Fruit fly (Drosophila melanogaster): ENCODE results near the gene sesB.

The sesB gene

DNA sequence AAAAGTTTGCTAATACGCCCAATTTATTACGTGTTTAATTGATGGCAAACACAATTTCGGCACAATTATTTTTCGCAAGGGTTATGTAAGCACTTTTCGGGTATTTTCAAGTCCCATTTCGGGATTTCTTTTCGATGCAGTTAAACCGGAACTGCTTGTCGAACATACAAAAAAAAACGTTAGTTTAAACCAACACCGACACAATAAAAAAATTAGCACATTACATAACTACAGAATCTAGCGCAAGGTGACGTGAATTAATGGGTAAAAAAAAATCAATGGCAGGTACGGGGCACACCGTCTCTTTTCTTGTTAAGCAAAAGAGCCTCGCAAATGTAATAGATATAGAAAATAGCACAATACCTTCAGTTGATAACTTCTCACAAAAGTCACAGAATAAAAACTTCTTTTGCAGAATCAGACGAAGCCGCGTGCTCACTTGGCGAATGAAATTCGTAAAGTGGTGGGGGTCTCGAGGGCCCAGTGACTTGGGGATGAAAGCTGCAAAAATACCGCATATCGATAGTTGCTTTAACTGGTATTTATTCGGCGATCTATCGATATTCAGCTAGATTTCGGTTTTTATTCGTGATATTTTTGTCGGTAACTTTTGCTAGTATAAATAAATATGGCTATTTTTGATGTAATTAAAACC is at the start of gene sesB, which contains the start of gene Ant2:
TSS of gene sesB (minus strand) at position 516 of the 655 bp plus-strand sequence.
TSS of gene Ant2 (minus strand) at position 465 of the 655 bp plus-strand sequence.
- no peak for TF ChIP-seq CG17801 (GFP tag; optimal IDR thresholded peaks at IDR 0.05; ENCODE audit: partially characterized antibody)

DNA sequence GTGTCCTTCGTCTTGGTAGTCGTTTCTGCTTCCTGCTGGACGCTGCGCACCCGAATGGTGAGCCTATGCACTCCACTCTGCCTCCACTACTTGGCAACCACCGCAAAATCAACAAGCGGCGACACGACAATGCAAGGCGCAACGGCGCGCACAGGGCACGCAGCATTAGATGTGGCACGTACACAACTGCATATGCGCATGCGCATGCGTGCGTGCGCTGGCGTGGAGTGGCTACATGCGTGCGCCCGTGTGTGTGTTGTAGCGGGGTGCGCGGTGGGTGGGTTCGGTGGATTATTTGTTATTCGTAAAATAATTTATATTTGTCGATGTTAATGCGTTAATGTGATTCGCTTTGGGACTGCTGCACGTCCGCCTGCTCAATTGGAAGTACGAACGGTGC is 48.9 kb upstream of the sesB start:
- no peak for TF ChIP-seq CG17801 (GFP tag; optimal IDR thresholded peaks at IDR 0.05; ENCODE audit: partially characterized antibody)

DNA sequence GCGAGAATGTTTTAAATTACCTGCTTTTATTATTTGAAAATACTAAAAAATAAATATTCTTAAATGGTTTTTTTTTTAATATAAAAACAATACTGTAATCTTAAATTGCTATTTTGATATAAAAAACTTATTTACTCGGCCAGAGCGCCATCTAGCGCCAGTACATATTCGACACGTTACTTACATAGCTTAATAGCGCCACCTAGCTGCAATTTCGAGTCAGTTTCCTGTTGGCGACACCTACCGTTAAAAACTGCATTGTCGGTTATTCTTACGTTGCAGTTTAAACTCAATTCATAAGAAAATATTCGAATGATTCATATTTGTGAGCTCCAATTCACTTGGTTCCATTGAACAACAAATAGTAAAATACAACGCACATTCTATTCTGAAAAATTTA is 45.6 kb upstream of the sesB start:
- TF ChIP-seq CG17801 (GFP tag; optimal IDR thresholded peaks at IDR 0.05; ENCODE audit: partially characterized antibody) = peak; percentile 21

DNA sequence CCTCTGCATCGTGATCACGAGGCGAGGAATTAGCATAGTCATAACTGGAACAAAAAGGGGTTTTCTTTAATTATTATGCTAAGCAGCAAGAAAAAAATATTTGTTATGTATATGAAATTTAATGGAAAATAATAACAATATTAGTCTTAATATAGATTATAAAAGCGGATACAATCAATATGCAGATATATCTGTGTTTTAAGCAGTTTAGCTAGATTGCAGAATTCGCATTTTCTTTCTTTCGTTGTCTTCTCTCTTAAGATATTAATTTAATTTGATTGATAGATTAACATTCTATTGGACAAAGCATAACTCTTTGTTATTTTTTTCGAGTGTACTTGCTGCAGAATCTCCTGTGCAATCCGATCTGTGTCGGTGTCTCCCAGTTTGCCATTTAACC is 40.5 kb upstream of the sesB start:
- no peak for TF ChIP-seq CG17801 (GFP tag; optimal IDR thresholded peaks at IDR 0.05; ENCODE audit: partially characterized antibody)

DNA sequence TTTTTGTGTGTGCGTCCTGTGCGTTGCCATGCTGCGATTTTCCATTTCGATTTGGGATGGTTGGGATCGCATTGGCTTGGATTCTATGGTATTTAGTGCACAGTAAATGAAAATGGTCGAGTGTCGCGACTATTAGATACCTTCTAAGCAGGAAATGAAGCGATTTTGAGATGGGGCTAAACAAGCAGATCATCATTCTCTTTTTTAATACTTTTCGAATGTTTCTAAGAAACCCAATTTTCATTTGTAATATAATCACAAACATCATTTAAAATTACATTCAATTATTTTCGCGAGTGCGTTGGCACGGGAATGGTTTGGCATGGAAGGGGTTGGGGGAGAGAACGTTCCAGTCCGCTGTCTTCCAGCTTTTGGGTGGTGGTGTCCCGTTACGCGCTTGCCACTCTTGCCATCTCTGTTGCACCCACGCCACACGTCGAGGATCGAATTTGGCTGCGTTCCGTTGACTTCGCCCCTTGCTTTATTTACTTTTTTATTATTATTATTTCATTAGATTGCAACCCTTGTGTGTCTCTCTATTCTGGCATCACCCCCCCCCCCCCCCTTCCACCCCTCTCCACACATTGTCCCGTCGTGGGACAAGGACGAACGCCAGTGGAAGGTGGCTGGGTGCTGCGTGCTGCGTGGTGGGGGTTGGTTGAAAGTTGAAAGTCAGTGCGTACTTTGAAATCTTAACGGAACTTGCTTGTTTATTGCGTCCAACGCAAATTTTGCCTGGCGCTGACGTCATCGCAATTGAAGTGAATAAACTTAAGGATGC is 38.8 kb upstream of the sesB start:
- no peak for TF ChIP-seq CG17801 (GFP tag; optimal IDR thresholded peaks at IDR 0.05; ENCODE audit: partially characterized antibody)

DNA sequence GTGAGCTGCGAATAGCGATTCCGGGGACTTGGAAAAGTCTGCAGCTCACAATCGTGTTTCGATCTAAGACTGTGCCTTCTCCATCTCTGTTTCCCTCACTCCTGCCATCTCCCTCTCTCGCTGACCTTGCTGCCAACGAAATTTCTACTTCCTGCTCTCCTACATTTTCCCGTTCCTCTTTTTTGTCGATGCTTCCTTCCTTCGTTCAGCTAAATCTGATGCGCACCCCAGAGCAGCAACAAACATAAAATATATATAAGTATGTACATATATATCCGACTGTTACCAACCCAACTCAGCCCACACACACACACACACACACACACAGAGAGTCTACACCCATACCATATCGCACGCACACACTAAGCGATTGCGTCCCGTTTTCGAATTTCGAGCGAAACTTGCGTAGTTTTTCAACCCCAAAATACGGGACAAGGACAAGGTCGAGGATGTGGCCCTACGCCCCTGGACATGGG is 37.5 kb upstream of the sesB start, which contains the start of gene Imp:
TSS of gene Imp (minus strand) at position 51 of the 476 bp plus-strand sequence.
- TF ChIP-seq CG17801 (GFP tag; optimal IDR thresholded peaks at IDR 0.05; ENCODE audit: partially characterized antibody) = no peak

DNA sequence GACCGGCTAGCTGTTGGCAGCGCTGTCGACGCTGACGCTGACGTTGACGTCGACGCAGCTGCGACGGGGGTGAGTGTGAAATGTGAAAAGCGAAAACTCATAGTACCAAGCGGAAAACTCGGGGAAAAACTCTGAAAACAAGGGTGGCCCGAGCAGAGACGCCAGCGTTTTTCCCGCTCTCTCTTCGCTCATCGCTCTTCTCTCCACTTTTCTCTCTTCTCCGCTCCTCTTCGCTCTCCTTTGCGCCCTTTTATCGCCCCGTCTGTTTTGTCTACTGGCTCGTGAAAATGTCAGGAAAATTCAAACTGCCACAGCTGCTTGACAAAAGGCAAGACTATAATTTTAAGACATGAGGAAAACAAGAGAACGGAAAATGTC is 36.7 kb upstream of the sesB start:
- TF ChIP-seq CG17801 (GFP tag; optimal IDR thresholded peaks at IDR 0.05; ENCODE audit: partially characterized antibody) = no peak

DNA sequence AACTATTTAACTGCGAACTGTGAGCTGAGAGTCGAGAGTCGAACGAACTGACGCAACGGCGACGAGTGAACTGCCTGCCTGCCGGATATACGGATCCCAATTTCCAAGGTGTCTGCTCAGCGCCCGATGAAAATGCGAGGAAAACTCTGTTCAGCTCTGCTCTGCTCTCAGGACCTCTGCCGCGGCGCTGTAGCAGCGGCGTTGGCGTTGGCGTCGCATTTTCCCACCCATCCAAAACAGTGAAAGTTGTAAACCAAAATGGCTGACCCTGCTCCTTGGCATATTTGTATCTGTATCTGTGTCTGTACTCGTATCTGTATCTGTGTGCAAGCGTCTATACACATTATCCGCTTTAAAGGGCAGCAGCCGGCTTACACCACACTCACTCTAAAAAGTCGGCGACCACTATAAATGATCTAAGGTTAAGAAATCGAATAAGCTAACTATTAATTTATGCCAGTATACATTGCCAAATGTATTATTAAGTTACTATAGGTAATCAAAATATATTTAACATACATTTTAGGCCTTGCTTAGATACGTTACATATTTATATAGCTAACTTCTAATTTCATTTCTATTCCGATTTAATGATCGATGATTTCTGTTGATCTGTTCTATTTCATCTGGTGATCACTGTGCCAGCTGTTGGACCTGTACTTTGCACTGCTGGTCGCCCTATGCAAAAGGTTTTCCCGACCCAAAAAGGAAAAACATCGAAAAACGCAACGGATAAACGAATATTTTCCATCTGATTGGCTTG is 36.1 kb upstream of the sesB start:
- no peak for TF ChIP-seq CG17801 (GFP tag; optimal IDR thresholded peaks at IDR 0.05; ENCODE audit: partially characterized antibody)

DNA sequence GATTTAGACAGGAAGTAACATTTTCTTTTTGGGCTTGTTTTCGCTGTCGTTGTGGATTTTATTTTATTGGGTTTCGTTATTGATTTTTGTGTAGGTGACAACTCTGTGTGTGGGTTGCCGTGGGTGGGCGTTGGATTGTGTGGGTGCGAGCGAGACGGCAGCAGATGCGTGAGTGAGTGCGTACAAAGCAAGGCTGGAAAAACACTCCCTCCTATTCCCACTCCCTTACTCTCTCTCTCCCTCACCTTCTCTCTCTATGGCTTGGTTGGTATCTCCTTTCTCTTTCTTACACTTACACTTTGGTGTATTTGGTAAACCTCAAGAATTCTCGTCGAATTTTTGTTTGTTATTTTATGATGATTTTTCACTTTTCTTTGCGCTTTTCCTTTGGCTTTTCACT is 35.3 kb upstream of the sesB start:
- no peak for TF ChIP-seq CG17801 (GFP tag; optimal IDR thresholded peaks at IDR 0.05; ENCODE audit: partially characterized antibody)

DNA sequence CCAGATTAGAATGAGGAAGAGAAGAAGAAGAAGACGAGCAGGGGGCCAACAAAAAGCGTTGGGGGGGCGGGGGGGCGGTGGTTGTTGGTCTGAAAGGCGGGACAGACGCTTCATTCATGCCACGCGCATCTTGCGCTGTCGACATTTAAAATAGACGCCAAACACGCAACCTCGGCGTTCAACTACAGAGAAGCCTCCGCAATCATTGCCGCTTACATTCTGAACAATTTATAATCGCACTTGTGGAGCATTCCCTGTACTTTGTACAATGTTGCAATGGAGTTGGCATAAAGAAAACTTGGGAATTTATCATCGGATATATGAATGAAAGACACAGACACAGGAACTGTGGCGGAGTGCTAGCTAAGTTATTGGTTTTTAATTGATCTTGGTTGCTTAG is 34.0 kb upstream of the sesB start:
- no peak for TF ChIP-seq CG17801 (GFP tag; optimal IDR thresholded peaks at IDR 0.05; ENCODE audit: partially characterized antibody)

DNA sequence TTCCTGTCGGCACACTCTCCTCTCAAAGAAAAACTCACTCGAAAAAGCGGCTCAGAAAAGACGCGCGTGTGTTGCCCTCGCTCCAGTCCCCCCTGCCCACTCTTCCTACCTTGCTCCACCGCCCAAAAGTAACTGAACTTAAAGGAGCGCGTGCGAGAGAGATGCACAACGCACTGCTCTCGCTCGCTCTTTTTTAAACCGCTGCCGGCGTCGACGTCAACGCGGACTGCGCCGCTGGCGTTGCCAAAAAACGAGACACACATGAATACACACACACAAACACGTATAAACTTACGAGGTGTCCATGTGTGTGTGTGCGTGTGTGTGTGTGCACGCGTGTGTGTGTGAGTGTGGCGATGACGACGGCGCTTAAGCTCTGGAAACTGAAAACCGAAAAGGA is 30.1 kb upstream of the sesB start:
- no peak for TF ChIP-seq CG17801 (GFP tag; optimal IDR thresholded peaks at IDR 0.05; ENCODE audit: partially characterized antibody)

DNA sequence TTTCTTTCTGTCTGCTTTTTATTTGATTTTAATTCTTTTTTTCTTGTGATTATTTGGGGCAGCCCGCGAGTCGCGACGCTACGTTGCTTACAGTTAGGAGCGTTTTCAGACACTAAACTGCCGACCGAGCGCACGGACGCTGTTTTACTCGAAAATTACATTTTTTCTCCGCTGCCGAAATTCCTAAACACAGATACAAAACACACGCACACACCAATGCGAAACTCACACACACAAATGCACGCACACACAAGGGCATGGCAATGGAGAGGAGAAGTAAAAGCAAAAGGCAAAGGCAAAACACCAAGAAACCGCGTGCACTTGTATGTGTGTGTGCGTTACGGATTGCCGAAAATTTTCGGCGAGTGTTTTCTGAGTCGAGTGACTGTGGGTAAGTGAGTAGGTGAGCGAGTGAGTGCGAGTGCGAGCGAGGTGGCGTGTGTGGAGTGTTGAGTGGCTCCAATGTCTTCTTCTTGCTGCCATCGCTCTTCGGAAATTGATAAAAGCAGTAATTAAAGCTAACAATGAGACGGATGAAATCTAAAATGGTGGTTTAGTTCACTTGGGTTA is 28.8 kb upstream of the sesB start:
- peak; percentile 40 for TF ChIP-seq CG17801 (GFP tag; optimal IDR thresholded peaks at IDR 0.05; ENCODE audit: partially characterized antibody)

DNA sequence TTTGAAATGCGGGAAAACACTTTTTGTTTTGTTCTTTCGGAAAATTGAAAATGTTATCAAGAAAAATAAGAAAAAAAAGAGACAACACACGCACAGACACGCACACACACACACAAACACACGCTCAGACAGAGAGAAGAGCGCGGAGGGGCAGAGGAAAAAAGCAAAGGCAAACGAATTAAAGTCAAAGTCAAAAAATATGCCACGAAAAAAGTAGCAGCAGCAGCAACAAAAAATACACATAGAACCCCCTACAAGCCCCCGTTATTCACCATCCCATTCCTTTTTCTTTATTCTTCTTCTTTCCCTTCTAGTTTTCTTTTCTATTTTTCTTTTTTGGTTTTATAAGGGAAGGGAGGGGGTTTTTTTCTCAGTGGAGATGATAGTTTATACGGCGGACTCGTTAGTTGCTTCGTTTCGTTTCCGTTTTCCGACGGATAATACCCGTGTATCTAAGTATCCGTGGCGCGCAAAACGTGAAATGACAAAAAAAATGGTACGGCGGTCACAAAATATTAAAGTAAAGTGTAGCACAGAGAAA is 28.1 kb upstream of the sesB start:
- no peak for TF ChIP-seq CG17801 (GFP tag; optimal IDR thresholded peaks at IDR 0.05; ENCODE audit: partially characterized antibody)

DNA sequence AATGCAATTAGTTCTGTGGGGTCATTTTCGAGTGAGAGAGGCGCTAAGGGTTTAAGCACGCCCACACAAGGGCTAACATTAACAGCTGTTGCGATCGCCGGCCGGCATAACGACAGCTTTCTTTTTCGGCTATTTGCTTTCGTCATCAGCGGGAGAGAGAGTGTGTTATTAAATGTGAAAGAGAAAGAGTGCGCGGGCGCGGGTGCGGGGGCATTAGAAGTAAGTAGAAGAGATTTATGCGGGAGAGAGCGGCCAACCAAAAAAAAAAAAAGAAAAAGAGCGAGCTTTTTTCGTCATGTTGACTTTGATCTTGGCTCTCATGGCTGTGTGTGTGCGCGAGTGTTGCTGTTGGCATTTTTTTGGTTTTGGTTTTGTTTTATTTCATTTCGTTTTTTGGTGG is 27.4 kb upstream of the sesB start:
- TF ChIP-seq CG17801 (GFP tag; optimal IDR thresholded peaks at IDR 0.05; ENCODE audit: partially characterized antibody) = no peak

DNA sequence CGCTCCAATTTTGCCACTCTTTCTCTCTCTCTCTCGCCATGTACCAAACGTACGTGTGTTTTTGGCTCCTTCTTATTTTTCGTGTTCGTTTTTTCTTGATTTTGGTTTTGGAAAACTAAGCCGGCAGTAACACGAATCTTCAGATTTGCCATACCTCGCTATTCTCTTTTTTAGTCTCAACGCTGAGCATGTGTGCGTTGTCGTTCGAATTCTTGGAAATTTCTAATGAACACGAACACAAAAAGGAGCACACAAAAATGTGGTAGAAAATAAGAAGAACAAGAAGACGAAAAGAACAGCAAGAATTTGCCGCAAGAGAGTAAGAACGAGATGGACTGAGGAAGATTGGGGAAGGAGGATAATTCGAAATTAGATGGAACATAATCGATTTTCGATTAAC is 21.9 kb upstream of the sesB start:
- TF ChIP-seq CG17801 (GFP tag; optimal IDR thresholded peaks at IDR 0.05; ENCODE audit: partially characterized antibody) = no peak
